Worm (Caenorhabditis elegans) whole organism, L4/young adult: ENCODE results near the gene srh-36.

Experiments
- dao-5 ChIP-seq: sonication (generic microtip); optimal IDR thresholded peaks from 2 replicates; lab custom pipeline; 2016; ENCODE audit warnings: missing genotype, missing genetic modification characterization, moderate library complexity, missing compliant biosample characterization
- him-1 ChIP-seq: sonication (generic microtip); optimal IDR thresholded peaks from 2 replicates; lab custom pipeline; 2016; ENCODE audit warnings: missing genotype, missing genetic modification reagents, missing genetic modification characterization, missing compliant biosample characterization

DNA sequence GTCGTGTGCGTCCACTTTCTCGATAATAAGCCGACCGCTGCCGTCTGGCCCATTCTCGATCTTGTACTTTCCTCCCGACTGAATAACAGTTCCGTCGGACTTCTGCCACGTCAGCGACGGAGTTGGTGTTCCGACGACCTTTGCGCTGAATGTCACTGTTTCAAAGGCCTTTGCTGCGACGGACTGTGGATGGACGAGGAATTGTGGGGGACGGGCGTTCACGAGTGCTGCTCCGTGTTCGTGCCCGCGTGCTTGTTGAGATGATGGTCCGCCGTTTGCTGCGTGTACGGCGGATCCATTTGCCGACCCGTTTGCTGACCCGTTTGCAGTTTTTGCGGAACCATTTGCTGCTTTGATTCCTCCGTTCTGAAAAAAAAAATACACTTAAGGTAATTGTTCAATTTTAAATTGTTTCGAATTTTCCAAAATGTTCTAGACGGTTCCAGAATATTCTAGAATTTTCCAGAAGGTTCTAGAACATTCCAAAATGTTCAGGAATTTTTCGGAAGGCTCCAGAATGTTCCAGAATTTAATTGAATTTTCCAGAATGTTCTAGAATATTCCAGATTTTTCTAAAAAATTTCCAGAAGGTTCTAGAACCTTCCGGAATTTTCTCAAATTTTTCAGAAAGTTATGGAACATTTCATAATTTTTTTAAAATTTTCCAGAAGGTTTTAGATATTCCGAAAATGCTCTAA is 22.1 kb downstream of the srh-36 start:
- no peak for TF ChIP-seq dao-5
- TF ChIP-seq him-1 (tag; lab: Kevin White, UChicago): no peak
